Worm (Caenorhabditis elegans): Measurements from ENCODE around the gene sqv-1.

The sqv-1 gene

DNA sequence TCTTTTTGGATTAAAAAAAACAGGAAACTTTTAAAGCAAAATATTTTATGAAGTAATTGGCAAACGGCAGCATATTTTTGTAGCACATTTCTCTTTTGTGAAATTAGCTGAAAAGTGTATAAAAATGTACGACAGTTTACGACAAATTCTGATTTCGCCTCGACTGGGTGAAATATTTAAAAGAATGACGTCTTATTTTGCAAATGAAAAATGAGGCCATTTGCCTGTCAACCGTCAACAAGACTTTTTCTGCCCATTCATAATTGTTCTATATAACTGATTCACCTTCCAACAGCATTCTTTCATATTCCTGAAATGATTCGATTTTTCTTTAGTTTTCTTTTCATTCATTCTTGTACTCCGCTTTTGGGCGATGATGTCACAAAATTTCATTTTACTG lies 5.3 kb upstream of the sqv-1 start, which contains the start of the genes F17E9.2 and col-116:
Gene F17E9.2 (plus strand): TSS at position 301 of the 400 bp plus-strand sequence.
Gene col-116 (plus strand): TSS at position 315 of the 400 bp plus-strand sequence.
- TF ChIP-seq che-1 (tag; optimal IDR thresholded peaks at IDR 0.05) (no peak), nhr-232 (tag; optimal IDR thresholded peaks at IDR 0.05) (no peak), pat-9 (tag; optimal IDR thresholded peaks at IDR 0.05) (no peak), hlh-15 (tag; optimal IDR thresholded peaks at IDR 0.05) (no peak), syd-9 (tag; optimal IDR thresholded peaks at IDR 0.05) (no peak), dve-1 (tag; optimal IDR thresholded peaks at IDR 0.05) (no peak), nhr-11 (tag; optimal IDR thresholded peaks at IDR 0.05) (no peak)

DNA sequence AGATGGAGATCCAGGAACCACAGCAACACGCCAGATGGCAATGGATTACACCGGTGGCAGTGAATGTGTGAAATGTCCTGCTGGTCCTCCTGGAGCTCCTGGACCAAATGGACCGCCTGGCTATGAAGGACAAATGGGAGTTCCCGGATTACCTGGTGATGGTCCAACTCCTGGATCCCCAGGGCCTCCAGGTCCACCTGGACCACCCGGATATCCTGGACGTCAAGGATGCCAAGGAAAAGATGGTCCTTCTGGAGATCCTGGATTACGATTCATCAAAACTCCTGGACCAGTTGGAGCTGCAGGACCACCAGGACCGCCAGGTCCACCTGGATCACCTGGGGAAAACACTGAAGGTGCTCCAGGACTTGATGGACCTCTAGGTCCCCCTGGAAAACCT lies 3.6 kb upstream of the sqv-1 start:
- TF ChIP-seq Y22D7AL.16 (tag; optimal IDR thresholded peaks at IDR 0.05): no peak
- TF ChIP-seq elt-4 (tag; optimal IDR thresholded peaks at IDR 0.05): peak; percentile 64

DNA sequence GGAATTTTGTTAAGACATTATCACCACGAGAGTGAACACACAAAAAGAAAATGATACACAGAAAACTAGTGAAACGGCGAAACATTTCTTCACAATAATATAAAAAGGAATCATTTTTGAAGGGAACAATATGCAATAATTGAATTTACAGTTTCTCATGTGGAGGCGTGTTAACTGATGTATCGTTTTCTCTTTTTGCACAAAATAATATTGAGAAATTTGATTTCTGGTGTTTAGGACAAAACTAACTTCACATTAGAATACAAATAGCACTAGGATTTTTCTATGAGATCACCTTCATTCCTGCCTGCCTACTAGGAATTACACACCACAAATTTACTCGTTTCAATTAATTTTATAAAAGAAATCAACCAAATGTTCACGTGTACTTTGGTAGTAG lies 2.4 kb upstream of the sqv-1 start, which contains the start of gene D2096.13:
Gene D2096.13 (minus strand): TSS at position 101 of the 400 bp plus-strand sequence.
- TF ChIP-seq ceh-18 (tag; optimal IDR thresholded peaks at IDR 0.05): no peak
- no peak for TF ChIP-seq pag-3 (tag; optimal IDR thresholded peaks at IDR 0.05; ENCODE audit: borderline replicate concordance)
- no peak for TF ChIP-seq odd-2 (tag; optimal IDR thresholded peaks at IDR 0.05)
- TF ChIP-seq ceh-6 (GFP tag; optimal IDR thresholded peaks at IDR 0.05): no peak
- TF ChIP-seq nfya-1 (tag; optimal IDR thresholded peaks at IDR 0.05): no peak
- TF ChIP-seq lim-6 (tag; optimal IDR thresholded peaks at IDR 0.05): no peak
- TF ChIP-seq pax-1 (tag; optimal IDR thresholded peaks at IDR 0.05): no peak
- no peak for TF ChIP-seq pros-1 (tag; optimal IDR thresholded peaks at IDR 0.05)
- no peak for TF ChIP-seq unc-86 (tag; optimal IDR thresholded peaks at IDR 0.05)
- no peak for TF ChIP-seq hlh-13 (GFP tag; optimal IDR thresholded peaks at IDR 0.05)
- TF ChIP-seq eyg-1 (tag; optimal IDR thresholded peaks at IDR 0.05): no peak
- no peak for TF ChIP-seq ceh-24 (tag; optimal IDR thresholded peaks at IDR 0.05)
- TF ChIP-seq ceh-19 (GFP tag; optimal IDR thresholded peaks at IDR 0.05): no peak
- TF ChIP-seq pqm-1 (tag; optimal IDR thresholded peaks at IDR 0.05): no peak
- no peak for TF ChIP-seq zip-5 (tag; optimal IDR thresholded peaks at IDR 0.05)
- no peak for TF ChIP-seq dmd-4 (tag; optimal IDR thresholded peaks at IDR 0.05; ENCODE audit: borderline replicate concordance)
- no peak for TF ChIP-seq pha-2 (tag; optimal IDR thresholded peaks at IDR 0.05)
- no peak for TF ChIP-seq tbx-7 (tag; optimal IDR thresholded peaks at IDR 0.05)

DNA sequence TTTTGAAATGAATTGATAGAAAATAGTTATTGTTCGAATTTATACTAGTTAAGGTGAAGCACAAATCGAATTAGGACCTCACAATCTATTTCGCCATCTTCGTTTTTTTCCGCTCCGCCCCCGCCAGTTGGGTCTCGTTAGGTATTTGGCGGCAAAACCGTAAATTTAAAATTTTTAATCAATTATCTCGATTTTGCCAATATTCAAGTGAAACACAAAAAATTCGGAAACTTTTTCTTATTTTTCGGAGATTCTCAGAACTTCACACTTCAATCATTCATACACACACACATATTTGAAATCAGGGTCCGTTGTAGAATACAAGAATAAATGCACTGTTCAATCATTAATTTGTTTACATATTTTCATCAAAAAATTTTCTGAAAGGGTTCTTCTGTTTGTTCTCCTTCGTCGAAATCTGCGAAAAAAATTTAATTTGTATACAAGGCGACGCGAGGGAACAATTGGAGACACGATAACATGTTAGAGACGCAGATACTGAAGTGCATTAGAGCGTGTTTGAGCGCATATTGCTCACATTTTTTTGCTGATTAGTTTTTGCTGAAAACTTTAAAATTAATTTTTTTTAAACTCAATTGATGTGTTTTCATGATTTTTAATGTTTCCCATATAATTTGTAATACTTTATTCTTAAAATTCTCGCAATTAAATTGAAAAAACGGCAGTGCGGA lies 1.1 kb upstream of the sqv-1 start, which contains the start of gene D2096.5:
Gene D2096.5 (minus strand): TSS at position 51 of the 692 bp plus-strand sequence.
- TF ChIP-seq fax-1 (tag; optimal IDR thresholded peaks at IDR 0.05): no peak
- TF ChIP-seq unc-42 (tag; optimal IDR thresholded peaks at IDR 0.05): peak; percentile 88
- TF ChIP-seq sox-2 (GFP tag; IDR thresholded peaks at IDR 0.05): peak; percentile 27; the same call in 1 of the 2 replicates
- TF ChIP-seq sox-4 (tag; optimal IDR thresholded peaks at IDR 0.05): no peak
- peak; percentile 61 for TF ChIP-seq ceh-14 (tag; optimal IDR thresholded peaks at IDR 0.05)
- no peak for TF ChIP-seq unc-3 (GFP tag; conservative IDR thresholded peaks at IDR 0.05)
- no peak for TF ChIP-seq unc-3 (tag; optimal IDR thresholded peaks at IDR 0.05)

DNA sequence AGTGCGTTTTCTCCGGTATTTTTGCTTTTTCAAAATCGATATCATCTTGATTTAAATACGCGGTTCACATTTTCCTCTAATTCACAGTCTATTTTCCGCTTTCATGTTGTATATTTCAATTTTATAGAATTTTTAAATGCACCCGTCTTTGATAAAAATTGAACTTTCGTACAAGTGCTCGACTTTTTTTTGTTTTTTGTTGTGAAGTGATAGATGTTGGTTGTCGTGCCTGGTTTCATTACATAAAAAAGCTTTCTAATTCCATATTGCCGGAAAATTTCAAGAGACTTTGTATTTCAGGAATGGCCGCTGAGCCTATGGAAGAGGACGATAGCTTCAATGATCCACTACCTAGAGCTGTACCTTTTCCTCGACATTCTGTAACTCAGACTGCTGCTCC lies 2.2 kb downstream of the sqv-1 start, which contains the start of gene D2096.12:
Gene D2096.12 (plus strand): TSS at position 301 of the 400 bp plus-strand sequence.
- no peak for TF ChIP-seq ceh-34 (tag; optimal IDR thresholded peaks at IDR 0.05)
- no peak for TF ChIP-seq ref-2 (tag; optimal IDR thresholded peaks at IDR 0.05)
- no peak for TF ChIP-seq hlh-8 (tag; optimal IDR thresholded peaks at IDR 0.05)
- TF ChIP-seq elt-4 (tag; optimal IDR thresholded peaks at IDR 0.05): no peak
- no peak for TF ChIP-seq fax-1 (tag; optimal IDR thresholded peaks at IDR 0.05)
- no peak for TF ChIP-seq tbx-2 (tag; optimal IDR thresholded peaks at IDR 0.05)
- TF ChIP-seq unc-55 (GFP tag; optimal IDR thresholded peaks at IDR 0.05): no peak
- TF ChIP-seq npax-4 (tag; optimal IDR thresholded peaks at IDR 0.05): no peak
- TF ChIP-seq ceh-24 (tag; optimal IDR thresholded peaks at IDR 0.05): no peak
